Worm (Caenorhabditis elegans) whole organism, L3 larva: ENCODE measurements around the gene fbxl-4.

Experiments
- R02D3.7 ChIP-seq: fragments of 150-350 bp; optimal IDR thresholded peaks from 2 replicates; lab custom pipeline; 2014; ENCODE audit warnings: missing biosample characterization, missing genetic modification characterization
- ZK546.5 ChIP-seq: sonication (generic microtip); optimal IDR thresholded peaks from 2 replicates; lab custom pipeline; 2017; ENCODE audit warnings: missing biosample characterization, missing genetic modification characterization
- aly-2 ChIP-seq: fragments of 150-350 bp; optimal IDR thresholded peaks from 2 replicates; lab custom pipeline; 2014; ENCODE audit warnings: missing biosample characterization, missing genetic modification characterization
- ama-1 ChIP-seq: fragments of 150-350 bp; optimal IDR thresholded peaks from 2 replicates; lab custom pipeline; 2018
- ceh-16 ChIP-seq: sonication (generic microtip); optimal IDR thresholded peaks from 2 replicates; lab custom pipeline; 2017; ENCODE audit warnings: missing biosample characterization, missing genetic modification characterization
- ceh-28 ChIP-seq: fragments of 150-350 bp; optimal IDR thresholded peaks from 2 replicates; lab custom pipeline; 2014; ENCODE audit warnings: missing biosample characterization, missing genetic modification reagents, missing genetic modification characterization
- ceh-82 ChIP-seq: fragments of 150-350 bp; optimal IDR thresholded peaks from 2 replicates; lab custom pipeline; 2014; ENCODE audit warnings: missing biosample characterization, missing genetic modification characterization
- ceh-9 ChIP-seq: sonication (generic microtip); optimal IDR thresholded peaks from 2 replicates; lab custom pipeline; 2018; ENCODE audit warnings: missing biosample characterization, missing genetic modification characterization
- daf-12 ChIP-seq: fragments of 150-350 bp; optimal IDR thresholded peaks from 2 replicates; lab custom pipeline; 2014; ENCODE audit warnings: missing biosample characterization, missing genetic modification reagents, missing genetic modification characterization
- egl-27 ChIP-seq: sonication (generic microtip); optimal IDR thresholded peaks from 4 replicates; lab custom pipeline; 2017; ENCODE audit warnings: missing biosample characterization, missing genetic modification reagents, missing genetic modification characterization
- egl-5 ChIP-seq: fragments of 150-350 bp; optimal IDR thresholded peaks from 2 replicates; lab custom pipeline; 2017; ENCODE audit warnings: missing biosample characterization, missing genetic modification reagents, missing genetic modification characterization, inconsistent platforms
- elt-1 ChIP-seq: fragments of 150-350 bp; optimal IDR thresholded peaks from 2 replicates; lab custom pipeline; 2014; ENCODE audit warnings: missing biosample characterization, missing genetic modification characterization
- elt-2 ChIP-seq: sonication (generic microtip); optimal IDR thresholded peaks from 2 replicates; lab custom pipeline; 2016; ENCODE audit warnings: missing genetic modification reagents, mild to moderate bottlenecking, missing genetic modification characterization, missing compliant biosample characterization
- elt-3 ChIP-seq, 3 experiments: fragments of 150-350 bp in 1 of 3; sonication (generic microtip) in 2 of 3; optimal IDR thresholded peaks; 2 replicates in 2 of 3; 4 replicates in 1 of 3; lab custom pipeline; 2014 to 2017; ENCODE audit warnings: missing biosample characterization in 3 of 3, missing genetic modification characterization in 3 of 3
- eor-1 ChIP-seq, 2 experiments: fragments of 150-350 bp; optimal IDR thresholded peaks; 2 replicates each; lab custom pipeline; 2014 to 2018; ENCODE audit warnings: missing biosample characterization in 2 of 2, missing genetic modification characterization in 2 of 2
- fkh-10 ChIP-seq: sonication (generic microtip); optimal IDR thresholded peaks from 2 replicates; lab custom pipeline; 2017; ENCODE audit warnings: missing biosample characterization, missing genetic modification reagents, missing genetic modification characterization
- fkh-2 ChIP-seq: fragments of 150-350 bp; optimal IDR thresholded peaks from 2 replicates; lab custom pipeline; 2014; ENCODE audit warnings: missing biosample characterization, missing genetic modification reagents, missing genetic modification characterization
- fos-1 ChIP-seq: fragments of 150-350 bp; optimal IDR thresholded peaks from 2 replicates; lab custom pipeline; 2014; ENCODE audit warnings: missing biosample characterization, missing genetic modification characterization
- hmg-11 ChIP-seq: sonication (generic microtip); optimal IDR thresholded peaks from 2 replicates; lab custom pipeline; 2016; ENCODE audit warnings: missing genetic modification characterization, missing compliant biosample characterization
- jun-1 ChIP-seq: fragments of 150-350 bp; optimal IDR thresholded peaks from 2 replicates; lab custom pipeline; 2014; ENCODE audit warnings: missing biosample characterization, missing genetic modification reagents, missing genetic modification characterization
- lin-15B ChIP-seq: fragments of 150-350 bp; optimal IDR thresholded peaks from 2 replicates; lab custom pipeline; 2014; ENCODE audit warnings: missing biosample characterization, missing genetic modification characterization
- lin-39 ChIP-seq: fragments of 150-350 bp; optimal IDR thresholded peaks from 2 replicates; lab custom pipeline; 2018; ENCODE audit warnings: missing biosample characterization, missing genetic modification reagents, missing genetic modification characterization
- lsy-12 ChIP-seq: sonication (generic microtip); optimal IDR thresholded peaks from 2 replicates; lab custom pipeline; 2016; ENCODE audit warnings: mild to moderate bottlenecking, missing genetic modification characterization, missing compliant biosample characterization
- mdl-1 ChIP-seq: fragments of 150-350 bp; optimal IDR thresholded peaks from 2 replicates; lab custom pipeline; 2014; ENCODE audit warnings: missing biosample characterization, missing genetic modification characterization
- mml-1 ChIP-seq: fragments of 150-350 bp; sonication (generic microtip); optimal IDR thresholded peaks from 3 replicates; lab custom pipeline; 2014; ENCODE audit warnings: missing biosample characterization, missing genetic modification characterization
- nfya-1 ChIP-seq: sonication (generic microtip); optimal IDR thresholded peaks from 2 replicates; lab custom pipeline; 2017; ENCODE audit warnings: missing genetic modification characterization, mild to moderate bottlenecking, missing compliant biosample characterization, antibody characterized with exemption, moderate library complexity; ENCODE audit not compliant: insufficient read depth
- nhr-11 ChIP-seq: fragments of 150-350 bp; optimal IDR thresholded peaks from 2 replicates; lab custom pipeline; 2014; ENCODE audit warnings: missing biosample characterization, missing genetic modification characterization
- nhr-12 ChIP-seq: fragments of 150-350 bp; optimal IDR thresholded peaks from 2 replicates; lab custom pipeline; 2014; ENCODE audit warnings: missing biosample characterization, missing genetic modification characterization
- nhr-23 ChIP-seq: fragments of 150-350 bp; optimal IDR thresholded peaks from 2 replicates; lab custom pipeline; 2014; ENCODE audit warnings: missing biosample characterization, missing genetic modification reagents, missing genetic modification characterization
- nhr-237 ChIP-seq: fragments of 150-350 bp; optimal IDR thresholded peaks from 2 replicates; lab custom pipeline; 2014; ENCODE audit warnings: missing biosample characterization, missing genetic modification characterization
- nhr-25 ChIP-seq: sonication (generic microtip); optimal IDR thresholded peaks from 2 replicates; lab custom pipeline; 2017; ENCODE audit warnings: missing biosample characterization, missing genetic modification characterization
- nhr-28 ChIP-seq: fragments of 150-350 bp; optimal IDR thresholded peaks from 2 replicates; lab custom pipeline; 2014; ENCODE audit warnings: missing biosample characterization, missing genetic modification characterization
- nhr-43 ChIP-seq: sonication (generic microtip); optimal IDR thresholded peaks from 2 replicates; lab custom pipeline; 2016; ENCODE audit warnings: mild to moderate bottlenecking, missing genetic modification characterization, missing compliant biosample characterization; ENCODE audit not compliant: poor library complexity, severe bottlenecking
- nhr-67 ChIP-seq: fragments of 150-350 bp; optimal IDR thresholded peaks from 2 replicates; lab custom pipeline; 2014; ENCODE audit warnings: missing biosample characterization, missing genetic modification characterization
- nhr-76 ChIP-seq: fragments of 150-350 bp; sonication (generic microtip); optimal IDR thresholded peaks from 5 replicates; lab custom pipeline; 2014; ENCODE audit warnings: missing biosample characterization, missing genetic modification characterization
- nhr-77 ChIP-seq: fragments of 150-350 bp; optimal IDR thresholded peaks from 2 replicates; lab custom pipeline; 2014; ENCODE audit warnings: missing biosample characterization, missing genetic modification characterization
- pha-4 ChIP-seq: fragments of 150-350 bp; optimal IDR thresholded peaks from 2 replicates; lab custom pipeline; 2014; ENCODE audit warnings: missing biosample characterization, missing genetic modification reagents, missing genetic modification characterization
- pqm-1 ChIP-seq: fragments of 150-350 bp; optimal IDR thresholded peaks from 2 replicates; lab custom pipeline; 2017; ENCODE audit warnings: missing biosample characterization, missing genetic modification characterization, inconsistent platforms
- sea-2 ChIP-seq: fragments of 150-350 bp; sonication (generic microtip); optimal IDR thresholded peaks from 4 replicates; lab custom pipeline; 2014; ENCODE audit warnings: missing biosample characterization, missing genetic modification reagents, missing genetic modification characterization
- skn-1 ChIP-seq: fragments of 150-350 bp; optimal IDR thresholded peaks from 2 replicates; lab custom pipeline; 2014; ENCODE audit warnings: missing biosample characterization, missing genetic modification characterization
- snpc-4 ChIP-seq: fragments of 150-350 bp; optimal IDR thresholded peaks from 2 replicates; lab custom pipeline; 2014; ENCODE audit warnings: missing biosample characterization, missing genetic modification characterization
- tbx-2 ChIP-seq: sonication (generic microtip); optimal IDR thresholded peaks from 2 replicates; lab custom pipeline; 2016; ENCODE audit warnings: mild to moderate bottlenecking, missing genetic modification characterization, missing compliant biosample characterization
- unc-39 ChIP-seq: sonication (generic microtip); optimal IDR thresholded peaks from 4 replicates; lab custom pipeline; 2017; ENCODE audit warnings: missing biosample characterization, missing genetic modification characterization
- unc-62 ChIP-seq: fragments of 150-350 bp; sonication (generic microtip); optimal IDR thresholded peaks from 4 replicates; lab custom pipeline; 2014; ENCODE audit warnings: missing biosample characterization, missing genetic modification reagents, missing genetic modification characterization
- zag-1 ChIP-seq: fragments of 150-350 bp; optimal IDR thresholded peaks from 2 replicates; lab custom pipeline; 2014; ENCODE audit warnings: missing biosample characterization, missing genetic modification characterization
- ztf-11 ChIP-seq: fragments of 150-350 bp; optimal IDR thresholded peaks from 2 replicates; lab custom pipeline; 2014; ENCODE audit warnings: missing biosample characterization, missing genetic modification characterization
- ztf-4 ChIP-seq: fragments of 150-350 bp; optimal IDR thresholded peaks from 2 replicates; lab custom pipeline; 2014; ENCODE audit warnings: missing biosample characterization, missing genetic modification characterization

fbxl-4 gene

DNA sequence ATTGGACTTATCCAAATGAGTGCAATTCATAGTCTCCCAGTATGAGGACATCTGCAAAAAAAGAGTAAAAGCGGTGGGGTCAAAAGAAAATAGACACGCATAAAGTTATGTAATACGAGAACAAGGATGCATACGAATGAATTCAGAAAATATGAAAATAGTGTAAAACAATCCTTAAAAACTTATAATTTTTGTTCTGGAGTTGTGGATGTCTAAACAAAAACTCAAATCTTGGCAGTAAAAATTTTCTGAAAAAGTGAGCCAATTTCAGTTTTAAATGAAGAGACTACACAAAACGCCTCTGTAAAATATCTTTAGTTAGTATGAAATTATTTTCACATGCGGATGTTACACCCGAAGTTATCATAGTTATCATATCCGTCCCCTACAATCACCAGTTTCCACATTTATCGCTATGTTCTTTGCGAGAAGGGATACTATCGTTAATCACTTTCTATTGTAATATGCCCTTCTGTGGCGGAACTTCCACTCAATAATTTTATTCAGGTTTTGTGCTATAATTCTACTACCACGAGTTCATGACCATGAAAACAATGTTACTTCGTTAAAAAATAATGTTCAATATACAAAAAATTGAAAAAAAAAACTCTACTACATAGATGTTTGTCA, 52.1 kb downstream of the fbxl-4 start, which contains the start of gene nhr-120:
Gene nhr-120, minus strand, starts transcription at position 51 of the 630 bp plus-strand sequence.
- TF ChIP-seq elt-2 (no peak), nhr-25 (peak; percentile 17)

ce11 chrX:6641509-6641908, 52.9 kb downstream of the fbxl-4 start:
- TF ChIP-seq nhr-25: peak; percentile 55
- TF ChIP-seq elt-2: peak; percentile 29
- TF ChIP-seq nfya-1 (tag; lab: Kevin White, UChicago): peak; percentile 18
- TF ChIP-seq eor-1 (tag; optimal IDR thresholded peaks at IDR 0.05; lab: Kevin White, UChicago): no peak

- TF ChIP-seq nhr-28 (tag; lab: Kevin White, UChicago) (no peak), lin-39 (tag; lab: Kevin White, UChicago) (no peak), nhr-77 (tag; lab: Kevin White, UChicago) (no peak), nhr-67 (no peak), nhr-25 (peak; percentile 49), R02D3.7 (tag; lab: Kevin White, UChicago) (no peak), ceh-28 (tag; lab: Kevin White, UChicago) (no peak), fkh-2 (tag; lab: Kevin White, UChicago) (no peak), fkh-10 (GFP tag; lab: Kevin White, UChicago) (no peak), sea-2 (GFP tag; lab: Kevin White, UChicago) (no peak), ZK546.5 (no peak), ceh-9 (tag; lab: Kevin White, UChicago) (no peak), lsy-12 (no peak), jun-1 (tag; lab: Kevin White, UChicago) (no peak), aly-2 (no peak), unc-62 (GFP tag; lab: Kevin White, UChicago) (no peak), ceh-82 (tag; lab: Kevin White, UChicago) (no peak), mml-1 (tag; lab: Kevin White, UChicago) (no peak), pha-4 (tag; lab: Kevin White, UChicago) (peak; percentile 65), nhr-12 (no peak), nhr-237 (no peak), mdl-1 (peak; percentile 34), ztf-4 (no peak), daf-12 (tag; lab: Kevin White, UChicago) (no peak), snpc-4 (tag; lab: Kevin White, UChicago) (no peak), egl-5 (tag; lab: Kevin White, UChicago) (no peak), pqm-1 (tag; lab: Kevin White, UChicago) (no peak), unc-39 (tag; lab: Kevin White, UChicago) (no peak), elt-3 (tag; optimal IDR thresholded peaks at IDR 0.05; lab: Kevin White, UChicago) (no peak), lin-15B (no peak), nhr-43 (tag; lab: Kevin White, UChicago) (no peak), elt-2 (peak; percentile 49), tbx-2 (tag; lab: Kevin White, UChicago) (no peak), ceh-16 (tag; lab: Kevin White, UChicago) (no peak), nhr-23 (tag; lab: Kevin White, UChicago) (peak; percentile 29), ztf-11 (tag; lab: Kevin White, UChicago) (no peak), zag-1 (no peak), eor-1 (tag; optimal IDR thresholded peaks at IDR 0.05; lab: Kevin White, UChicago) (no peak), elt-1 (no peak), nhr-76 (tag; lab: Kevin White, UChicago) (no peak), nhr-11 (tag; lab: Kevin White, UChicago) (no peak), nfya-1 (tag; lab: Kevin White, UChicago) (no peak), ama-1 (lab: Kevin White, UChicago) (no peak), hmg-11 (tag; lab: Kevin White, UChicago) (no peak), fos-1 (tag; lab: Kevin White, UChicago) (no peak), skn-1 (tag; lab: Kevin White, UChicago) (peak; percentile 41), egl-27 (no peak)
Observed at ce11 chrX:6642798-6643197, 54.2 kb downstream of the fbxl-4 start.
